Fruit fly (Drosophila melanogaster) whole organism, embryonic: ENCODE data around the gene MBD-like.

Experiments
- Atf3 ChIP-seq: fragments of 200-800 bp; sonication (Bioruptor generic); optimal IDR thresholded peaks from 3 replicates; lab custom pipeline; 2016; ENCODE audit warnings: missing biosample characterization, missing genetic modification characterization
- CG10147 ChIP-seq: fragments of 200-800 bp; sonication (Bioruptor generic); optimal IDR thresholded peaks from 2 replicates; lab custom pipeline; 2019; ENCODE audit warnings: missing biosample characterization, mild to moderate bottlenecking, missing genetic modification characterization, moderate library complexity
- CG10431 ChIP-seq: fragments of 200-800 bp; sonication (Bioruptor generic); optimal IDR thresholded peaks from 3 replicates; lab custom pipeline; 2018; ENCODE audit warnings: missing biosample characterization, mild to moderate bottlenecking, missing genetic modification characterization
- CG13287 ChIP-seq: fragments of 200-800 bp; sonication (Bioruptor generic); IDR thresholded peaks from 2 replicates; pipeline ENCODE4 v1.3.6; 2022; ENCODE audit warnings: missing biosample characterization, missing genetic modification characterization; ENCODE audit not compliant: partially characterized antibody
- CG13424 ChIP-seq: fragments of 200-800 bp; sonication (Bioruptor generic); optimal IDR thresholded peaks from 2 replicates; lab custom pipeline; 2019; ENCODE audit warnings: missing biosample characterization, mild to moderate bottlenecking, missing genetic modification characterization, moderate library complexity
- CG14441 ChIP-seq: fragments of 200-800 bp; sonication (Bioruptor generic); IDR thresholded peaks from 2 replicates; pipeline ENCODE4 v1.3.6; 2022; ENCODE audit warnings: missing biosample characterization, missing genetic modification characterization
- CG14860 ChIP-seq: fragments of 200-800 bp; sonication (Bioruptor generic); IDR thresholded peaks from 3 replicates; pipeline ENCODE4 v1.3.6; 2022; ENCODE audit warnings: missing biosample characterization, missing genetic modification characterization; ENCODE audit not compliant: partially characterized antibody
- CG1603 ChIP-seq: fragments of 200-800 bp; sonication (Bioruptor generic); optimal IDR thresholded peaks from 2 replicates; lab custom pipeline; 2019; ENCODE audit warnings: missing biosample characterization, mild to moderate bottlenecking, missing genetic modification characterization, moderate library complexity
- CG17829 ChIP-seq: fragments of 200-800 bp; optimal IDR thresholded peaks from 2 replicates; lab custom pipeline; 2019; ENCODE audit warnings: missing biosample characterization, mild to moderate bottlenecking, missing genetic modification characterization, moderate library complexity
- CG1832 ChIP-seq: fragments of 200-800 bp; sonication (Bioruptor generic); optimal IDR thresholded peaks from 2 replicates; lab custom pipeline; 2017; ENCODE audit warnings: missing biosample characterization, mild to moderate bottlenecking, missing genetic modification characterization, inconsistent platforms
- CG18619 ChIP-seq: fragments of 200-800 bp; sonication (Bioruptor generic); optimal IDR thresholded peaks from 3 replicates; lab custom pipeline; 2017; ENCODE audit warnings: missing biosample characterization, mild to moderate bottlenecking, missing genetic modification characterization
- CG2120 ChIP-seq: fragments of 200-800 bp; sonication (Bioruptor generic); optimal IDR thresholded peaks from 3 replicates; lab custom pipeline; 2016; ENCODE audit warnings: missing biosample characterization, missing genetic modification characterization
- CG32772 ChIP-seq: fragments of 200-800 bp; sonication (Bioruptor generic); IDR thresholded peaks from 2 replicates; pipeline ENCODE4 v1.3.6; 2022; ENCODE audit warnings: missing biosample characterization, missing genetic modification characterization
- CG4282 ChIP-seq: fragments of 200-800 bp; sonication (Bioruptor generic); optimal IDR thresholded peaks from 2 replicates; lab custom pipeline; 2016; ENCODE audit warnings: missing biosample characterization, missing genetic modification characterization
- CG4360 ChIP-seq: fragments of 200-800 bp; sonication (Bioruptor generic); IDR thresholded peaks from 2 replicates; pipeline ENCODE4 v1.3.6; 2022; ENCODE audit warnings: missing biosample characterization, missing genetic modification characterization
- CG4404 ChIP-seq: fragments of 200-800 bp; sonication (Bioruptor generic); IDR thresholded peaks from 2 replicates; pipeline ENCODE4 v1.3.6; 2022; ENCODE audit warnings: missing biosample characterization, missing genetic modification characterization
- CG6654 ChIP-seq: fragments of 200-800 bp; sonication (Bioruptor generic); optimal IDR thresholded peaks from 2 replicates; lab custom pipeline; 2017; ENCODE audit warnings: missing biosample characterization, mild to moderate bottlenecking, missing genetic modification characterization
- Camta ChIP-seq: fragments of 200-800 bp; sonication (Bioruptor generic); optimal IDR thresholded peaks from 2 replicates; lab custom pipeline; 2016; ENCODE audit warnings: missing biosample characterization, missing genetic modification characterization
- CrebB ChIP-seq: fragments of 200-800 bp; sonication (Bioruptor generic); optimal IDR thresholded peaks from 3 replicates; lab custom pipeline; 2018; ENCODE audit warnings: missing biosample characterization, mild to moderate bottlenecking, missing genetic modification characterization
- Gug ChIP-seq: fragments of 200-800 bp; sonication (Bioruptor generic); IDR thresholded peaks from 4 replicates; pipeline ENCODE4 v1.3.6; 2022; ENCODE audit warnings: missing biosample characterization, missing genetic modification characterization
- H2.0 ChIP-seq: fragments of 200-800 bp; sonication (Bioruptor generic); IDR thresholded peaks from 2 replicates; pipeline ENCODE4 v1.3.6; 2022; ENCODE audit warnings: missing biosample characterization, missing genetic modification characterization
- HLH54F ChIP-seq: fragments of 200-800 bp; sonication (Bioruptor generic); optimal IDR thresholded peaks from 3 replicates; lab custom pipeline; 2016; ENCODE audit warnings: missing biosample characterization, missing genetic modification characterization
- MESR4 ChIP-seq: fragments of 200-800 bp; sonication (Bioruptor generic); optimal IDR thresholded peaks from 2 replicates; lab custom pipeline; 2018; ENCODE audit warnings: missing biosample characterization, mild to moderate bottlenecking, missing genetic modification characterization, moderate library complexity
- NC2α ChIP-seq: fragments of 200-800 bp; sonication (Bioruptor generic); optimal IDR thresholded peaks from 2 replicates; lab custom pipeline; 2016; ENCODE audit warnings: missing biosample characterization, missing genetic modification characterization
- NK7.1 ChIP-seq: fragments of 200-800 bp; sonication (Bioruptor generic); optimal IDR thresholded peaks from 3 replicates; lab custom pipeline; 2016; ENCODE audit warnings: missing biosample characterization, missing genetic modification characterization
- Nf-YB ChIP-seq: fragments of 200-800 bp; sonication (Bioruptor generic); optimal IDR thresholded peaks from 3 replicates; lab custom pipeline; 2019; ENCODE audit warnings: missing biosample characterization, mild to moderate bottlenecking, missing genetic modification characterization, moderate library complexity
- Sry-δ ChIP-seq: fragments of 200-800 bp; sonication (Bioruptor generic); optimal IDR thresholded peaks from 2 replicates; lab custom pipeline; 2016; ENCODE audit warnings: missing biosample characterization, missing genetic modification characterization
- TFAM ChIP-seq: fragments of 200-800 bp; sonication (Bioruptor generic); optimal IDR thresholded peaks from 2 replicates; lab custom pipeline; 2017; ENCODE audit warnings: missing biosample characterization, missing genetic modification characterization, inconsistent platforms
- Usf ChIP-seq: fragments of 200-800 bp; sonication (Bioruptor generic); optimal IDR thresholded peaks from 2 replicates; lab custom pipeline; 2017; ENCODE audit warnings: missing genotype, missing biosample characterization, missing genetic modification characterization
- bcd ChIP-seq: fragments of 200-800 bp; sonication (Bioruptor generic); optimal IDR thresholded peaks from 2 replicates; lab custom pipeline; 2017; ENCODE audit warnings: missing biosample characterization, mild to moderate bottlenecking, missing genetic modification characterization
- cwo ChIP-seq: fragments of 200-800 bp; sonication (Bioruptor generic); optimal IDR thresholded peaks from 3 replicates; lab custom pipeline; 2017; ENCODE audit warnings: missing biosample characterization, missing genetic modification characterization, mild to moderate bottlenecking, moderate library complexity, missing genetic modification reagents
- dmrt99B ChIP-seq: fragments of 200-800 bp; sonication (Bioruptor generic); optimal IDR thresholded peaks from 2 replicates; lab custom pipeline; 2018; ENCODE audit warnings: missing biosample characterization, mild to moderate bottlenecking, missing genetic modification characterization, moderate library complexity
- fd64A ChIP-seq: fragments of 200-800 bp; sonication (Bioruptor generic); optimal IDR thresholded peaks from 3 replicates; lab custom pipeline; 2018; ENCODE audit warnings: missing biosample characterization, mild to moderate bottlenecking, missing genetic modification characterization
- fd96Cb ChIP-seq: fragments of 200-800 bp; sonication (Bioruptor generic); optimal IDR thresholded peaks from 2 replicates; lab custom pipeline; 2018; ENCODE audit warnings: missing biosample characterization, mild to moderate bottlenecking, missing genetic modification characterization, moderate library complexity
- ftz-f1 ChIP-seq: fragments of 200-800 bp; sonication (Bioruptor generic); optimal IDR thresholded peaks from 2 replicates; lab custom pipeline; 2016; ENCODE audit warnings: missing biosample characterization, missing genetic modification characterization
- gro ChIP-seq: fragments of 200-800 bp; sonication (Bioruptor generic); optimal IDR thresholded peaks from 2 replicates; lab custom pipeline; 2016; ENCODE audit warnings: missing biosample characterization, missing genetic modification characterization
- gsb ChIP-seq: fragments of 200-800 bp; sonication (Bioruptor generic); IDR thresholded peaks from 2 replicates; pipeline ENCODE4 v1.3.6; 2022; ENCODE audit warnings: missing biosample characterization, missing genetic modification characterization
- h ChIP-seq: fragments of >200 bp; optimal IDR thresholded peaks from 2 replicates; lab custom pipeline; 2017
- hkb ChIP-seq, 2 experiments: fragments of 200-800 bp in 1 of 2; fragments of >200 bp in 1 of 2; sonication (Bioruptor generic) in 1 of 2; IDR thresholded peaks in 1 of 2; optimal IDR thresholded peaks in 1 of 2; 2 replicates each; pipeline versions ENCODE4 v1.3.6 to Lab custom; 2017 to 2022; ENCODE audit warnings: missing biosample characterization in 1 of 2, missing genetic modification characterization in 1 of 2
- lmd ChIP-seq: fragments of 200-800 bp; sonication (Bioruptor generic); IDR thresholded peaks from 2 replicates; pipeline ENCODE4 v1.3.6; 2022; ENCODE audit warnings: missing biosample characterization, missing genetic modification characterization
- odd ChIP-seq: fragments of 200-800 bp; sonication (Bioruptor generic); optimal IDR thresholded peaks from 2 replicates; lab custom pipeline; 2017; ENCODE audit warnings: missing biosample characterization, mild to moderate bottlenecking, missing genetic modification characterization
- onecut ChIP-seq: fragments of 200-800 bp; sonication (Bioruptor generic); IDR thresholded peaks from 2 replicates; pipeline ENCODE4 v1.3.6; 2022; ENCODE audit warnings: missing biosample characterization, missing genetic modification characterization
- row ChIP-seq: fragments of 200-800 bp; sonication (Bioruptor generic); IDR thresholded peaks from 3 replicates; pipeline ENCODE4 v1.3.6; 2022; ENCODE audit warnings: missing biosample characterization, missing genetic modification characterization
- sc ChIP-seq, 3 experiments: fragments of >200 bp in 2 of 3; fragments of 200-800 bp in 1 of 3; sonication (Bioruptor generic) in 1 of 3; optimal IDR thresholded peaks; 2 replicates in 2 of 3; 3 replicates in 1 of 3; lab custom pipeline; 2017; ENCODE audit warnings: mild to moderate bottlenecking in 1 of 3, missing biosample characterization in 1 of 3, missing genetic modification characterization in 1 of 3, missing genetic modification reagents in 1 of 3
- shn ChIP-seq: fragments of 200-800 bp; sonication (Bioruptor generic); optimal IDR thresholded peaks from 3 replicates; lab custom pipeline; 2016; ENCODE audit warnings: missing biosample characterization, missing genetic modification characterization
- sim ChIP-seq: fragments of 200-800 bp; sonication (Bioruptor generic); IDR thresholded peaks from 2 replicates; pipeline ENCODE4 v1.3.6; 2022; ENCODE audit warnings: missing biosample characterization, missing genetic modification characterization
- sqz ChIP-seq: fragments of 200-800 bp; sonication (Bioruptor generic); optimal IDR thresholded peaks from 3 replicates; lab custom pipeline; 2018; ENCODE audit warnings: missing biosample characterization, mild to moderate bottlenecking, missing genetic modification characterization
- sr ChIP-seq: fragments of 200-800 bp; sonication (Bioruptor generic); IDR thresholded peaks from 3 replicates; pipeline ENCODE4 v1.3.6; 2022; ENCODE audit warnings: missing biosample characterization, missing genetic modification characterization
- trh ChIP-seq: fragments of 200-800 bp; sonication (Bioruptor generic); optimal IDR thresholded peaks from 2 replicates; lab custom pipeline; 2016; ENCODE audit warnings: missing biosample characterization, missing genetic modification characterization

The MBD-like gene

dm6 chr3R:9559413-9560014, at the start of gene MBD-like, which contains the start of gene AP-1mu:
MBD-like (plus strand) TSS chr3R:9559760.
AP-1mu (minus strand) TSS chr3R:9559525.
- TF ChIP-seq H2.0, result peak; percentile 47; the same call in 1 of the 2 replicates
- TF ChIP-seq sc (optimal IDR thresholded peaks at IDR 0.05; lab: Kevin White, UChicago), result no peak
- TF ChIP-seq sc (GFP tag; optimal IDR thresholded peaks at IDR 0.05; lab: Kevin White, UChicago), result peak; percentile 30
- peak; percentile 65 for TF ChIP-seq gro (GFP tag; lab: Kevin White, UChicago)
- TF ChIP-seq sqz (GFP tag; lab: Kevin White, UChicago), result no peak
- TF ChIP-seq bcd (GFP tag; lab: Kevin White, UChicago), result peak; percentile 69
- TF ChIP-seq NK7.1, result no peak
- TF ChIP-seq Atf3, result peak; percentile 65
- no peak for TF ChIP-seq odd (GFP tag; lab: Kevin White, UChicago)
- TF ChIP-seq CG2120, result peak; percentile 86
- peak; percentile 69 for TF ChIP-seq CG13424 (tag; lab: Kevin White, UChicago)
- no peak for TF ChIP-seq h (lab: Kevin White, UChicago)
- peak; percentile 57 for TF ChIP-seq CG17829 (tag; lab: Kevin White, UChicago)
- TF ChIP-seq CG14441 (GFP tag; lab: Robert Waterston, UW), result peak; percentile 50
- TF ChIP-seq CG4360 (GFP tag; lab: Robert Waterston, UW), result peak; percentile 99
- TF ChIP-seq fd96Cb (tag; lab: Kevin White, UChicago), result peak; percentile 26
- no peak for TF ChIP-seq NC2α (GFP tag; lab: Kevin White, UChicago)
- peak; percentile 64 for TF ChIP-seq CG32772 (GFP tag; lab: Robert Waterston, UW)
- TF ChIP-seq Camta, result peak; percentile 74
- TF ChIP-seq hkb (optimal IDR thresholded peaks at IDR 0.05; lab: Kevin White, UChicago), result peak; percentile 88
- TF ChIP-seq hkb (GFP tag; IDR thresholded peaks at IDR 0.05; lab: Robert Waterston, UW), result 0 out of 2 replicates have a peak, but pooled peaks have one; percentile 42
- no peak for TF ChIP-seq sr
- no peak for TF ChIP-seq ftz-f1 (GFP tag; lab: Kevin White, UChicago)
- peak; percentile 85 for TF ChIP-seq row (GFP tag; lab: Robert Waterston, UW)
- TF ChIP-seq Sry-δ (GFP tag; lab: Kevin White, UChicago), result peak; percentile 65
- peak; percentile 55; the same call in 1 of the 2 replicates for TF ChIP-seq CG13287 (GFP tag; lab: Robert Waterston, UW)
- TF ChIP-seq CG10431 (GFP tag; lab: Kevin White, UChicago), result peak; percentile 3
- TF ChIP-seq onecut (GFP tag; lab: Robert Waterston, UW), result peak; percentile 7; the same call in 1 of the 2 replicates
- TF ChIP-seq fd64A (GFP tag; lab: Kevin White, UChicago), result no peak
- peak; percentile 78 for TF ChIP-seq MESR4 (GFP tag; lab: Kevin White, UChicago)
- no peak for TF ChIP-seq gsb (GFP tag; lab: Robert Waterston, UW)
- TF ChIP-seq CG1603 (tag; lab: Kevin White, UChicago), result peak; percentile 59
- peak; percentile 66 for TF ChIP-seq CG18619 (GFP tag; lab: Kevin White, UChicago)
- no peak for TF ChIP-seq Usf
- TF ChIP-seq dmrt99B (tag; lab: Kevin White, UChicago), result no peak
- peak; percentile 73 for TF ChIP-seq CG4404
- no peak for TF ChIP-seq cwo
- peak; percentile 60; the same call in 1 of the 2 replicates for TF ChIP-seq lmd
- TF ChIP-seq shn (GFP tag; lab: Kevin White, UChicago), result peak; percentile 47
- peak; percentile 46 for TF ChIP-seq CG10147 (GFP tag; lab: Kevin White, UChicago)
- TF ChIP-seq CrebB, result no peak
- no peak for TF ChIP-seq sim (GFP tag; lab: Robert Waterston, UW)
- TF ChIP-seq CG6654 (GFP tag; lab: Kevin White, UChicago), result no peak
- TF ChIP-seq Nf-YB (GFP tag; lab: Kevin White, UChicago), result peak; percentile 18
- TF ChIP-seq CG14860, result no peak
- TF ChIP-seq Gug, result peak; percentile 61; the same call in 3 of the 4 replicates
- no peak for TF ChIP-seq CG1832 (GFP tag; lab: Kevin White, UChicago)
- TF ChIP-seq CG4282, result no peak
- TF ChIP-seq TFAM (GFP tag; lab: Kevin White, UChicago), result no peak
- TF ChIP-seq HLH54F (GFP tag; lab: Kevin White, UChicago), result peak; percentile 80
- no peak for TF ChIP-seq trh (GFP tag; lab: Kevin White, UChicago)
